Worm (Caenorhabditis elegans) whole organism, L3 larva: Measurements from ENCODE around the gene F52H2.1.
A peak's percentile ranks its signal among the peaks of the same experiment; 100 is the strongest.

Experiments used
- ZK546.5 ChIP-seq: sonication (generic microtip); optimal IDR thresholded peaks from 2 replicates; lab custom pipeline; 2017; ENCODE audit warnings: missing biosample characterization, missing genetic modification characterization
- aly-2 ChIP-seq: fragments of 150-350 bp; optimal IDR thresholded peaks from 2 replicates; lab custom pipeline; 2014; ENCODE audit warnings: missing biosample characterization, missing genetic modification characterization
- ama-1 ChIP-seq: fragments of 150-350 bp; optimal IDR thresholded peaks from 2 replicates; lab custom pipeline; 2018
- ceh-16 ChIP-seq: sonication (generic microtip); optimal IDR thresholded peaks from 2 replicates; lab custom pipeline; 2017; ENCODE audit warnings: missing biosample characterization, missing genetic modification characterization
- ceh-9 ChIP-seq: sonication (generic microtip); optimal IDR thresholded peaks from 2 replicates; lab custom pipeline; 2018; ENCODE audit warnings: missing biosample characterization, missing genetic modification characterization
- daf-12 ChIP-seq: fragments of 150-350 bp; optimal IDR thresholded peaks from 2 replicates; lab custom pipeline; 2014; ENCODE audit warnings: missing biosample characterization, missing genetic modification reagents, missing genetic modification characterization
- elt-3 ChIP-seq, 3 experiments: fragments of 150-350 bp in 1 of 3; sonication (generic microtip) in 2 of 3; optimal IDR thresholded peaks; 2 replicates in 2 of 3; 4 replicates in 1 of 3; lab custom pipeline; 2014 to 2017; ENCODE audit warnings: missing biosample characterization in 3 of 3, missing genetic modification characterization in 3 of 3
- eor-1 ChIP-seq, 2 experiments: fragments of 150-350 bp; optimal IDR thresholded peaks; 2 replicates each; lab custom pipeline; 2014 to 2018; ENCODE audit warnings: missing biosample characterization in 2 of 2, missing genetic modification characterization in 2 of 2
- fkh-2 ChIP-seq: fragments of 150-350 bp; optimal IDR thresholded peaks from 2 replicates; lab custom pipeline; 2014; ENCODE audit warnings: missing biosample characterization, missing genetic modification reagents, missing genetic modification characterization
- fos-1 ChIP-seq: fragments of 150-350 bp; optimal IDR thresholded peaks from 2 replicates; lab custom pipeline; 2014; ENCODE audit warnings: missing biosample characterization, missing genetic modification characterization
- hmg-11 ChIP-seq: sonication (generic microtip); optimal IDR thresholded peaks from 2 replicates; lab custom pipeline; 2016; ENCODE audit warnings: missing genetic modification characterization, missing compliant biosample characterization
- lin-15B ChIP-seq: fragments of 150-350 bp; optimal IDR thresholded peaks from 2 replicates; lab custom pipeline; 2014; ENCODE audit warnings: missing biosample characterization, missing genetic modification characterization
- lin-39 ChIP-seq: fragments of 150-350 bp; optimal IDR thresholded peaks from 2 replicates; lab custom pipeline; 2018; ENCODE audit warnings: missing biosample characterization, missing genetic modification reagents, missing genetic modification characterization
- lsy-12 ChIP-seq: sonication (generic microtip); optimal IDR thresholded peaks from 2 replicates; lab custom pipeline; 2016; ENCODE audit warnings: mild to moderate bottlenecking, missing genetic modification characterization, missing compliant biosample characterization
- mdl-1 ChIP-seq: fragments of 150-350 bp; optimal IDR thresholded peaks from 2 replicates; lab custom pipeline; 2014; ENCODE audit warnings: missing biosample characterization, missing genetic modification characterization
- mml-1 ChIP-seq: fragments of 150-350 bp; sonication (generic microtip); optimal IDR thresholded peaks from 3 replicates; lab custom pipeline; 2014; ENCODE audit warnings: missing biosample characterization, missing genetic modification characterization
- nhr-11 ChIP-seq: fragments of 150-350 bp; optimal IDR thresholded peaks from 2 replicates; lab custom pipeline; 2014; ENCODE audit warnings: missing biosample characterization, missing genetic modification characterization
- nhr-23 ChIP-seq: fragments of 150-350 bp; optimal IDR thresholded peaks from 2 replicates; lab custom pipeline; 2014; ENCODE audit warnings: missing biosample characterization, missing genetic modification reagents, missing genetic modification characterization
- nhr-28 ChIP-seq: fragments of 150-350 bp; optimal IDR thresholded peaks from 2 replicates; lab custom pipeline; 2014; ENCODE audit warnings: missing biosample characterization, missing genetic modification characterization
- nhr-43 ChIP-seq: sonication (generic microtip); optimal IDR thresholded peaks from 2 replicates; lab custom pipeline; 2016; ENCODE audit warnings: mild to moderate bottlenecking, missing genetic modification characterization, missing compliant biosample characterization; ENCODE audit not compliant: poor library complexity, severe bottlenecking
- nhr-67 ChIP-seq: fragments of 150-350 bp; optimal IDR thresholded peaks from 2 replicates; lab custom pipeline; 2014; ENCODE audit warnings: missing biosample characterization, missing genetic modification characterization
- nhr-77 ChIP-seq: fragments of 150-350 bp; optimal IDR thresholded peaks from 2 replicates; lab custom pipeline; 2014; ENCODE audit warnings: missing biosample characterization, missing genetic modification characterization
- pha-4 ChIP-seq: fragments of 150-350 bp; optimal IDR thresholded peaks from 2 replicates; lab custom pipeline; 2014; ENCODE audit warnings: missing biosample characterization, missing genetic modification reagents, missing genetic modification characterization
- sea-2 ChIP-seq: fragments of 150-350 bp; sonication (generic microtip); optimal IDR thresholded peaks from 4 replicates; lab custom pipeline; 2014; ENCODE audit warnings: missing biosample characterization, missing genetic modification reagents, missing genetic modification characterization
- skn-1 ChIP-seq: fragments of 150-350 bp; optimal IDR thresholded peaks from 2 replicates; lab custom pipeline; 2014; ENCODE audit warnings: missing biosample characterization, missing genetic modification characterization
- snpc-4 ChIP-seq: fragments of 150-350 bp; optimal IDR thresholded peaks from 2 replicates; lab custom pipeline; 2014; ENCODE audit warnings: missing biosample characterization, missing genetic modification characterization
- tbx-2 ChIP-seq: sonication (generic microtip); optimal IDR thresholded peaks from 2 replicates; lab custom pipeline; 2016; ENCODE audit warnings: mild to moderate bottlenecking, missing genetic modification characterization, missing compliant biosample characterization
- zag-1 ChIP-seq: fragments of 150-350 bp; optimal IDR thresholded peaks from 2 replicates; lab custom pipeline; 2014; ENCODE audit warnings: missing biosample characterization, missing genetic modification characterization
- ztf-11 ChIP-seq: fragments of 150-350 bp; optimal IDR thresholded peaks from 2 replicates; lab custom pipeline; 2014; ENCODE audit warnings: missing biosample characterization, missing genetic modification characterization
- ztf-4 ChIP-seq: fragments of 150-350 bp; optimal IDR thresholded peaks from 2 replicates; lab custom pipeline; 2014; ENCODE audit warnings: missing biosample characterization, missing genetic modification characterization

Gene F52H2.1

DNA sequence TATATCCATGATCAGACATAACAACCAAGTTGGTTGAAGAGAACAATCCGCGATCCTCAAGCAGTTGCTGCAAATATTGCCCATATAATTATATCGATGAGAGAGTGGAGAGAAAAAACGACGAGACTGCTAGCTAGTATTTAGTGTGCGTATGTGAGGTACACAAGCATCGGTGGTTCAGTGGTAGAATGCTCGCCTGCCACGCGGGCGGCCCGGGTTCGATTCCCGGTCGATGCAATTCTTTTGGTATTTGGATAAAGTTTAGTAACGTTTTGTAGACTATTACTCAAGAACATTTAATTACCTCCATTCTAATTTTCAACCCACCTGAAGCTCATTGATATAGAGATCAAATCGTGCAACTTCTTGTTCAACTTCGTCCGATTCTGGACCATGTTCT lies 40.2 kb downstream of the F52H2.1 start (continued):
- TF ChIP-seq lsy-12 (peak; percentile 34), nhr-43 (peak; percentile 84), pha-4 (tag; lab: Kevin White, UChicago) (peak; percentile 81), nhr-28 (tag; lab: Kevin White, UChicago) (no peak), hmg-11 (tag; lab: Kevin White, UChicago) (peak; percentile 79), ztf-4 (tag; lab: Kevin White, UChicago) (no peak), lin-15B (tag; lab: Kevin White, UChicago) (no peak), nhr-77 (tag; lab: Kevin White, UChicago) (no peak), lin-39 (peak; percentile 73), fkh-2 (tag; lab: Kevin White, UChicago) (no peak)
- TF ChIP-seq, all 47 proteins: peak for 17

DNA sequence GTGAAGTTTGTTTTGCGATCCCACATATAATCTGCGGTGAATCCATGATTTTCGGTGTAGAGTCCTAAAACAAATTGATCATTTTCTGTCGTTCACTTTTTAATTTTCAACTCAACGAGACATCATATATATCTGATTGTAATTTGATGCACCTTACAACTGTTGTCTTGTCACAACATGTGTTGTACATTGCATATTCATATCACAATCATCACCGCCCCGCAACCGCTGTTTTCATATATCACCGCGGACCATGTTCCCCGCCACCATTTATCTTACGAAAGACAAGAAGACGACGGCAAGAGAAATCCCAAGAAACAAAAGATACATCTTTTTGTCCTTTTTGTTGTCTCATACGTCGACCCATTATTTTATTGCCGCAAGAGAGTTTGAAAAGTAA lies 41.3 kb downstream of the F52H2.1 start:
- TF ChIP-seq ztf-11 (tag; lab: Kevin White, UChicago) (no peak), aly-2 (no peak), mdl-1 (tag; lab: Kevin White, UChicago) (no peak)

DNA sequence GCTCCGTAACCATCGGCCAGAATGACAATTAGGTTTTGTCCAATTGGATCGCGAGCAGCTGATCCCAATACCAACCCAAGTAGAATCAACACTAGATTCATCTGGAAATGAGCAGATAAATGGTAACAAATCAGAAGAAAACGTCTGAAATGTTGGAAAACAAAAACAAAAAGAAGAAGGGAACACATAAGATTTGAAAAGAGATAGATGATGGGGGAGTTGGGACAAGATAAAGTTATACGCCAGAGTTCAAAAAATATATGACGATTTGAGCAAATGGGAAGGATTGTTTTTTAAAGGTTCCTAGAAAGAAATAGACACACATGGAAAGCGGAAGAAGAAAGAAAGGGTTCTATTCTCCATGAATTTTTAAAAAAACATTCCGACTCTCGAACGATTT lies 42.7 kb downstream of the F52H2.1 start, which contains the start of gene T03G6.3:
T03G6.3 (minus strand) TSS at position 101 of the 400 bp plus-strand sequence.
- TF ChIP-seq tbx-2 (no peak), hmg-11 (tag; lab: Kevin White, UChicago) (no peak), nhr-23 (no peak), nhr-11 (tag; lab: Kevin White, UChicago) (no peak), ama-1 (no peak), nhr-28 (tag; lab: Kevin White, UChicago) (no peak), mml-1 (tag; lab: Kevin White, UChicago) (no peak), lsy-12 (no peak), eor-1 (tag; optimal IDR thresholded peaks at IDR 0.05; lab: Kevin White, UChicago) (no peak), ztf-11 (tag; lab: Kevin White, UChicago) (no peak), ceh-16 (tag; lab: Kevin White, UChicago) (no peak), fos-1 (tag; lab: Kevin White, UChicago) (no peak), daf-12 (no peak), ZK546.5 (no peak), ceh-9 (tag; lab: Kevin White, UChicago) (no peak), zag-1 (tag; lab: Kevin White, UChicago) (no peak), sea-2 (GFP tag; lab: Kevin White, UChicago) (no peak)

DNA sequence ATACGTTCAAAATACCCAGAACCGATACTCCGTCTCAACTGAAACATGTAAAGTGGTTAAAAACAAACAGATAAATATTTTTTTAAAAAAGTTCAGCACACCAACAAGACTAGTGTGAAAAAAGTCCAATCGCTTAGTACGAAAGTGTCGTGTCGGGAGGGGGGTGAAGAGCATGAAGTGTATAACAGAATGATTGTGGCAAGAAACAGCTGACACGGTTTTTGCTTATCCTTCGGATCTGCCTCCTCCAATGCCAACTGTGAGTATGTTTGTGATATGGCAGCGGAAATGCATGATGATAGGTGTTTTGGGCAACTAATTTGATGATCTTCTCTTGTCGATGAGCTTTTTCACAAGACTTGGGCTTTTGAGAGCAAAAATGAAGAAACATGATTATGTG lies 47.4 kb downstream of the F52H2.1 start:
- TF ChIP-seq nhr-67 (tag; lab: Kevin White, UChicago): no peak
- TF ChIP-seq skn-1 (tag; lab: Kevin White, UChicago): no peak
- TF ChIP-seq elt-3 (tag; optimal IDR thresholded peaks at IDR 0.05; lab: Kevin White, UChicago): no peak
- no peak for TF ChIP-seq zag-1 (tag; lab: Kevin White, UChicago)
- peak; percentile 30 for TF ChIP-seq lin-39
- no peak for TF ChIP-seq ztf-4 (tag; lab: Kevin White, UChicago)
- no peak for TF ChIP-seq nhr-28 (tag; lab: Kevin White, UChicago)

DNA sequence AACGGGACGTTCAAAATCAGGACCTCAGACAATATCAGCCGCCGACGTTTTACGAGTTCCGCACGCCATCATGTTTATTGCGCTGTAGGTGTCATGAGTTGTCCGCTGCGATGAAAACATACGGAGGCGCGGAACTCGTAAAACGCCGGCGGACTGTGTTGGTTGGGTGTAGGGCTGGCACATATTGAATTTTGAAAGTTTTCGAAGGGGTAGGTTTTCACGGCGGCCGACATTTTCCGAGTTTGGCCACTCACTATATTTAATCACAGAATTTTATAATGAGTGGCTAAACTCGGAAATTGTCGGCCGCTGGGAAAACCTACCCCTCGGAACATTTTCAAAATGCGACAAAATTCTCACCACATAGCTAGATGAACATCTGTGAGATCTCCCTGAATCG lies 53.3 kb downstream of the F52H2.1 start:
- TF ChIP-seq snpc-4 (tag; lab: Kevin White, UChicago) (peak; percentile 9), pha-4 (tag; lab: Kevin White, UChicago) (no peak), mdl-1 (tag; lab: Kevin White, UChicago) (no peak)
- TF ChIP-seq, all 47 proteins: peak for 1
